Fruit fly (Drosophila melanogaster) whole organism, embryonic: ENCODE data around the gene Mdh1.

Source experiments
- Adf1 ChIP-seq: fragments of 200-800 bp; sonication (Bioruptor generic); IDR thresholded peaks from 2 replicates; pipeline ENCODE4 v1.3.6; 2022; ENCODE audit warnings: missing biosample characterization, missing genetic modification characterization
- Bdp1 ChIP-seq: fragments of 200-800 bp; sonication (Bioruptor generic); optimal IDR thresholded peaks from 3 replicates; lab custom pipeline; 2016; ENCODE audit warnings: missing biosample characterization, missing genetic modification characterization
- CG1024 ChIP-seq: fragments of 200-800 bp; sonication (Bioruptor generic); IDR thresholded peaks from 2 replicates; pipeline ENCODE4 v1.3.6; 2022; ENCODE audit warnings: missing biosample characterization, missing genetic modification characterization
- CG11398 ChIP-seq: fragments of 200-800 bp; sonication (Bioruptor generic); optimal IDR thresholded peaks from 2 replicates; lab custom pipeline; 2016; ENCODE audit warnings: missing biosample characterization, missing genetic modification characterization
- CG11504 ChIP-seq: fragments of 200-800 bp; sonication (Bioruptor generic); optimal IDR thresholded peaks from 3 replicates; lab custom pipeline; 2019; ENCODE audit warnings: missing biosample characterization, mild to moderate bottlenecking, missing genetic modification characterization, moderate library complexity
- CG12769 ChIP-seq: fragments of 200-800 bp; sonication (Bioruptor generic); optimal IDR thresholded peaks from 2 replicates; lab custom pipeline; 2019; ENCODE audit warnings: missing biosample characterization, mild to moderate bottlenecking, missing genetic modification characterization, moderate library complexity
- CG13775 ChIP-seq: fragments of 200-800 bp; sonication (Bioruptor generic); optimal IDR thresholded peaks from 3 replicates; lab custom pipeline; 2017; ENCODE audit warnings: missing biosample characterization, mild to moderate bottlenecking, missing genetic modification characterization
- CG15514 ChIP-seq: fragments of 200-800 bp; sonication (Bioruptor generic); optimal IDR thresholded peaks from 3 replicates; lab custom pipeline; 2017; ENCODE audit warnings: missing biosample characterization, missing genetic modification characterization, mild to moderate bottlenecking, moderate library complexity, missing genetic modification reagents
- CG1603 ChIP-seq: fragments of 200-800 bp; sonication (Bioruptor generic); optimal IDR thresholded peaks from 2 replicates; lab custom pipeline; 2019; ENCODE audit warnings: missing biosample characterization, mild to moderate bottlenecking, missing genetic modification characterization, moderate library complexity
- CG17385 ChIP-seq: fragments of 200-800 bp; sonication (Bioruptor generic); optimal IDR thresholded peaks from 3 replicates; lab custom pipeline; 2018; ENCODE audit warnings: missing biosample characterization, mild to moderate bottlenecking, missing genetic modification characterization
- CG1792 ChIP-seq: fragments of 200-800 bp; sonication (Bioruptor generic); optimal IDR thresholded peaks from 2 replicates; lab custom pipeline; 2016; ENCODE audit warnings: missing biosample characterization, missing genetic modification characterization
- CG18764 ChIP-seq: fragments of 200-800 bp; sonication (Bioruptor generic); optimal IDR thresholded peaks from 3 replicates; lab custom pipeline; 2016; ENCODE audit warnings: missing biosample characterization, missing genetic modification characterization
- CG2199 ChIP-seq: fragments of 200-800 bp; sonication (Bioruptor generic); IDR thresholded peaks from 3 replicates; pipeline ENCODE4 v1.3.6; 2022; ENCODE audit warnings: missing biosample characterization, missing genetic modification characterization
- CG33213 ChIP-seq: fragments of 200-800 bp; sonication (Bioruptor generic); optimal IDR thresholded peaks from 3 replicates; lab custom pipeline; 2016; ENCODE audit warnings: missing biosample characterization, missing genetic modification characterization
- CG3726 ChIP-seq: fragments of 200-800 bp; sonication (Bioruptor generic); IDR thresholded peaks from 3 replicates; pipeline ENCODE4, ENCODE4 v1.3.6; 2022; ENCODE audit warnings: missing biosample characterization, missing genetic modification characterization
- CG5245 ChIP-seq: fragments of 200-800 bp; sonication (Bioruptor generic); optimal IDR thresholded peaks from 3 replicates; lab custom pipeline; 2016; ENCODE audit warnings: missing biosample characterization, missing genetic modification characterization
- CG6254 ChIP-seq: fragments of 200-800 bp; sonication (Bioruptor generic); optimal IDR thresholded peaks from 3 replicates; lab custom pipeline; 2017; ENCODE audit warnings: mild to moderate bottlenecking, missing biosample characterization, missing genetic modification reagents, missing genetic modification characterization
- CG9797 ChIP-seq: fragments of 200-800 bp; sonication (Bioruptor generic); optimal IDR thresholded peaks from 3 replicates; lab custom pipeline; 2018; ENCODE audit warnings: missing biosample characterization, mild to moderate bottlenecking, missing genetic modification characterization
- Dfd ChIP-seq, 2 experiments: fragments of >200 bp; optimal IDR thresholded peaks; 2 replicates each; lab custom pipeline; 2017; ENCODE audit warnings: missing biosample characterization in 2 of 2, missing genetic modification characterization in 2 of 2
- Dref ChIP-seq: fragments of 200-800 bp; sonication (Bioruptor generic); IDR thresholded peaks from 2 replicates; pipeline ENCODE4 v1.3.6; 2022; ENCODE audit warnings: missing biosample characterization, missing genetic modification characterization
- HLH54F ChIP-seq: fragments of 200-800 bp; sonication (Bioruptor generic); optimal IDR thresholded peaks from 3 replicates; lab custom pipeline; 2016; ENCODE audit warnings: missing biosample characterization, missing genetic modification characterization
- Hr78 ChIP-seq, 2 experiments: fragments of 200-800 bp in 1 of 2; fragments of >200 bp in 1 of 2; sonication (Bioruptor generic) in 1 of 2; optimal IDR thresholded peaks; 2 replicates each; lab custom pipeline; 2017 to 2019; ENCODE audit warnings: missing biosample characterization in 2 of 2, missing genetic modification characterization in 2 of 2, mild to moderate bottlenecking in 1 of 2, moderate library complexity in 1 of 2
- Lhr ChIP-seq: fragments of 200-800 bp; sonication (Bioruptor generic); optimal IDR thresholded peaks from 3 replicates; lab custom pipeline; 2017; ENCODE audit warnings: mild to moderate bottlenecking, missing biosample characterization, missing genetic modification reagents, missing genetic modification characterization
- Med ChIP-seq: fragments of 200-800 bp; sonication (Bioruptor generic); peaks from one replicate; lab custom pipeline; 2016; ENCODE audit warnings: missing biosample characterization, missing genetic modification characterization, mild to moderate bottlenecking, inconsistent platforms, moderate library complexity
- NFAT ChIP-seq: fragments of 200-800 bp; sonication (Bioruptor generic); IDR thresholded peaks from 2 replicates; pipeline ENCODE4 v1.3.6; 2022; ENCODE audit warnings: missing biosample characterization, missing genetic modification characterization
- Opbp ChIP-seq: fragments of 200-800 bp; sonication (Bioruptor generic); IDR thresholded peaks from 3 replicates; pipeline ENCODE4 v1.3.6; 2022; ENCODE audit warnings: missing biosample characterization, missing genetic modification characterization; ENCODE audit not compliant: partially characterized antibody
- Pdp1 ChIP-seq, 2 experiments: fragments of 200-800 bp; sonication (Bioruptor generic); optimal IDR thresholded peaks; 3 replicates each; lab custom pipeline; 2016; ENCODE audit warnings: missing biosample characterization in 2 of 2, missing genetic modification characterization in 2 of 2, mild to moderate bottlenecking in 1 of 2, moderate library complexity in 1 of 2
- Side ChIP-seq: fragments of 200-800 bp; sonication (Bioruptor generic); optimal IDR thresholded peaks from 2 replicates; lab custom pipeline; 2016; ENCODE audit warnings: missing biosample characterization, missing genetic modification characterization
- Taf1 ChIP-seq: fragments of 200-800 bp; sonication (Bioruptor generic); IDR thresholded peaks from 2 replicates; pipeline ENCODE4 v1.3.6; 2022; ENCODE audit warnings: missing biosample characterization, missing genetic modification characterization
- Tbp ChIP-seq: fragments of >200 bp; optimal IDR thresholded peaks from 2 replicates; lab custom pipeline; 2018; ENCODE audit warnings: missing biosample characterization, missing genetic modification characterization
- ac ChIP-seq: fragments of 200-800 bp; sonication (Bioruptor generic); optimal IDR thresholded peaks from 3 replicates; lab custom pipeline; 2017; ENCODE audit warnings: missing biosample characterization, mild to moderate bottlenecking, missing genetic modification characterization
- amos ChIP-seq: fragments of 200-800 bp; sonication (Bioruptor generic); IDR thresholded peaks from 2 replicates; pipeline ENCODE4 v1.3.6; 2022; ENCODE audit warnings: missing biosample characterization, missing genetic modification characterization; ENCODE audit not compliant: partially characterized antibody
- bbx ChIP-seq: fragments of 200-800 bp; sonication (Bioruptor generic); IDR thresholded peaks from 2 replicates; pipeline ENCODE4 v1.3.6; 2022; ENCODE audit warnings: missing biosample characterization, missing genetic modification characterization; ENCODE audit not compliant: partially characterized antibody
- chif ChIP-seq, 2 experiments: fragments of 200-800 bp; sonication (Bioruptor generic); optimal IDR thresholded peaks; 3 replicates each; lab custom pipeline; 2016; ENCODE audit warnings: missing biosample characterization in 2 of 2, missing genetic modification characterization in 2 of 2
- fd3F ChIP-seq: fragments of 200-800 bp; sonication (Bioruptor generic); optimal IDR thresholded peaks from 2 replicates; lab custom pipeline; 2018; ENCODE audit warnings: missing biosample characterization, mild to moderate bottlenecking, missing genetic modification characterization, moderate library complexity
- fd96Cb ChIP-seq: fragments of 200-800 bp; sonication (Bioruptor generic); optimal IDR thresholded peaks from 2 replicates; lab custom pipeline; 2018; ENCODE audit warnings: missing biosample characterization, mild to moderate bottlenecking, missing genetic modification characterization, moderate library complexity
- fru ChIP-seq: fragments of >200 bp; optimal IDR thresholded peaks from 2 replicates; lab custom pipeline; 2017
- grn ChIP-seq: fragments of 200-800 bp; sonication (Bioruptor generic); optimal IDR thresholded peaks from 3 replicates; lab custom pipeline; 2017; ENCODE audit warnings: missing biosample characterization, missing genetic modification characterization
- gsb ChIP-seq: fragments of 200-800 bp; sonication (Bioruptor generic); IDR thresholded peaks from 2 replicates; pipeline ENCODE4 v1.3.6; 2022; ENCODE audit warnings: missing biosample characterization, missing genetic modification characterization
- gsb-n ChIP-seq: fragments of 200-800 bp; sonication (Bioruptor generic); optimal IDR thresholded peaks from 3 replicates; lab custom pipeline; 2018; ENCODE audit warnings: missing biosample characterization, mild to moderate bottlenecking, missing genetic modification characterization
- hb ChIP-seq: fragments of 200-800 bp; sonication (Bioruptor generic); IDR thresholded peaks from 3 replicates; pipeline ENCODE4 v1.3.6; 2022; ENCODE audit warnings: missing biosample characterization, missing genetic modification characterization; ENCODE audit not compliant: partially characterized antibody
- kay ChIP-seq: fragments of 200-800 bp; sonication (Bioruptor generic); optimal IDR thresholded peaks from 2 replicates; lab custom pipeline; 2016; ENCODE audit warnings: missing biosample characterization, missing genetic modification characterization
- ken ChIP-seq: fragments of 200-800 bp; sonication (Bioruptor generic); IDR thresholded peaks from 3 replicates; pipeline ENCODE4 v1.3.6; 2022; ENCODE audit warnings: missing biosample characterization, missing genetic modification characterization
- pnt ChIP-seq: fragments of 200-800 bp; sonication (Bioruptor generic); optimal IDR thresholded peaks from 3 replicates; lab custom pipeline; 2016; ENCODE audit warnings: missing biosample characterization, missing genetic modification characterization
- sim ChIP-seq: fragments of 200-800 bp; sonication (Bioruptor generic); IDR thresholded peaks from 2 replicates; pipeline ENCODE4 v1.3.6; 2022; ENCODE audit warnings: missing biosample characterization, missing genetic modification characterization
- slbo ChIP-seq: fragments of 200-800 bp; sonication (Bioruptor generic); IDR thresholded peaks from 2 replicates; pipeline ENCODE4 v1.3.6; 2022; ENCODE audit warnings: missing biosample characterization, missing genetic modification characterization
- trem ChIP-seq: fragments of 200-800 bp; optimal IDR thresholded peaks from 3 replicates; lab custom pipeline; 2019; ENCODE audit warnings: missing biosample characterization, mild to moderate bottlenecking, missing genetic modification characterization, moderate library complexity
- trh ChIP-seq: fragments of 200-800 bp; sonication (Bioruptor generic); optimal IDR thresholded peaks from 2 replicates; lab custom pipeline; 2016; ENCODE audit warnings: missing biosample characterization, missing genetic modification characterization
- unpg ChIP-seq: fragments of 200-800 bp; sonication (Bioruptor generic); optimal IDR thresholded peaks from 3 replicates; lab custom pipeline; 2018; ENCODE audit warnings: missing biosample characterization, mild to moderate bottlenecking, missing genetic modification characterization, moderate library complexity
- vfl ChIP-seq: fragments of 200-800 bp; sonication (Bioruptor generic); optimal IDR thresholded peaks from 2 replicates; lab custom pipeline; 2016; ENCODE audit warnings: missing biosample characterization, missing genetic modification characterization
- wor ChIP-seq: fragments of 200-800 bp; sonication (Bioruptor generic); IDR thresholded peaks from 2 replicates; pipeline ENCODE4 v1.3.6; 2022; ENCODE audit warnings: missing biosample characterization, missing genetic modification characterization
- zf30C ChIP-seq: fragments of 200-800 bp; sonication (Bioruptor generic); optimal IDR thresholded peaks from 3 replicates; lab custom pipeline; 2018; ENCODE audit warnings: missing biosample characterization, mild to moderate bottlenecking, missing genetic modification characterization

Gene Mdh1

DNA sequence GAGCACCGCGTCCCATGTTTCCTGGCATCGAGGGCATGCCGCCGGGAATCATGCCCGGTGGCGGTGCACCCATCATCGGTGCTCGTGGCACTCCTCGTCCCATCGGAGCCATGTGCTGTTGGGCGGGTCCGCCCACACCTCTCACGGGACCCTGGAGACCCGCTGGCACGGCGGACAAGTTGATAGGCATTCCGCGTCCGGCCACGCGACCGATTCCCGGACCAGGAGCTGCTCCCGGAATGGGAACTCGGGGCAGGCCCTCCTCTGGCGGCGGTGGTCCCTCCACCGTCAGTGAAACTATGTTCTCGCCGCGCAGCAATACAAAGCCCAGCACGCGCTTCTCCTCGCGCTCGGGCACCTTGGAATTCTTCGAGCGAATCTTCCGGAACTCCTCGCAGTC lies 29.5 kb upstream of the Mdh1 start (continued):
- TF ChIP-seq CG9797, result no peak
- TF ChIP-seq ac, result no peak
- TF ChIP-seq bbx (GFP tag; lab: Robert Waterston, UW), result no peak
- no peak for TF ChIP-seq CG15514 (GFP tag; lab: Kevin White, UChicago)
- no peak for TF ChIP-seq fd3F (GFP tag; lab: Kevin White, UChicago)
- TF ChIP-seq Dfd (GFP tag; optimal IDR thresholded peaks at IDR 0.05; lab: Kevin White, UChicago), result no peak
- no peak for TF ChIP-seq Adf1 (GFP tag; lab: Robert Waterston, UW)
- no peak for TF ChIP-seq grn (GFP tag; lab: Kevin White, UChicago)
- TF ChIP-seq CG18764 (GFP tag; lab: Kevin White, UChicago), result no peak
- no peak for TF ChIP-seq Lhr (GFP tag; lab: Kevin White, UChicago)
- no peak for TF ChIP-seq vfl (GFP tag; lab: Kevin White, UChicago)
- TF ChIP-seq Side, result no peak
- no peak for TF ChIP-seq zf30C (GFP tag; lab: Kevin White, UChicago)
- no peak for TF ChIP-seq ken
- TF ChIP-seq gsb (GFP tag; lab: Robert Waterston, UW), result no peak
- TF ChIP-seq CG12769 (tag; lab: Kevin White, UChicago), result no peak
- no peak for TF ChIP-seq unpg (GFP tag; lab: Kevin White, UChicago)
- TF ChIP-seq CG11504 (tag; lab: Kevin White, UChicago), result no peak
- no peak for TF ChIP-seq CG17385 (GFP tag; lab: Kevin White, UChicago)
- TF ChIP-seq Hr78 (GFP tag; optimal IDR thresholded peaks at IDR 0.05; lab: Kevin White, UChicago), result no peak
- TF ChIP-seq sim, result no peak
- TF ChIP-seq kay, result no peak
- TF ChIP-seq trem (tag; lab: Kevin White, UChicago), result no peak
- TF ChIP-seq amos (GFP tag; lab: Robert Waterston, UW), result 0 out of 2 replicates have a peak, but pooled peaks have one; percentile 16
- TF ChIP-seq fd96Cb (tag; lab: Kevin White, UChicago), result no peak
- TF ChIP-seq wor (GFP tag; lab: Robert Waterston, UW), result no peak
- TF ChIP-seq HLH54F (GFP tag; lab: Kevin White, UChicago), result no peak
- no peak for TF ChIP-seq CG6254 (GFP tag; lab: Kevin White, UChicago)
- no peak for TF ChIP-seq chif (GFP tag; optimal IDR thresholded peaks at IDR 0.05; lab: Kevin White, UChicago)
- TF ChIP-seq Tbp (GFP tag; lab: Kevin White, UChicago), result no peak
- no peak for TF ChIP-seq CG2199 (GFP tag; lab: Robert Waterston, UW)
- 0 out of 3 replicates have a peak, but pooled peaks have one; percentile 16 for TF ChIP-seq CG3726 (GFP tag; lab: Robert Waterston, UW)
- no peak for TF ChIP-seq CG1024 (GFP tag; lab: Robert Waterston, UW)
- TF ChIP-seq gsb-n (tag; lab: Kevin White, UChicago), result no peak
- no peak for TF ChIP-seq CG11398
- no peak for TF ChIP-seq CG5245 (GFP tag; lab: Kevin White, UChicago)
- TF ChIP-seq Dref (GFP tag; lab: Robert Waterston, UW), result 0 out of 2 replicates have a peak, but pooled peaks have one; percentile 6
- TF ChIP-seq CG1603 (tag; lab: Kevin White, UChicago), result no peak
- no peak for TF ChIP-seq Pdp1 (GFP tag; optimal IDR thresholded peaks at IDR 0.05; lab: Kevin White, UChicago)
- TF ChIP-seq slbo (GFP tag; lab: Robert Waterston, UW), result no peak
- TF ChIP-seq pnt (GFP tag; lab: Kevin White, UChicago), result no peak
- no peak for TF ChIP-seq CG13775 (GFP tag; lab: Kevin White, UChicago)
- no peak for TF ChIP-seq fru (lab: Kevin White, UChicago)
- TF ChIP-seq Opbp, result 0 out of 3 replicates have a peak, but pooled peaks have one; percentile 4
- peak; percentile 55; the same call in 1 of the 3 replicates for TF ChIP-seq hb (GFP tag; lab: Robert Waterston, UW)
- TF ChIP-seq Med (GFP tag; lab: Kevin White, UChicago), result peak; percentile 62
- TF ChIP-seq CG33213 (GFP tag; lab: Kevin White, UChicago), result no peak
- no peak for TF ChIP-seq Bdp1 (GFP tag; lab: Kevin White, UChicago)
- TF ChIP-seq Taf1, result no peak
- no peak for TF ChIP-seq CG1792 (GFP tag; lab: Kevin White, UChicago)
- TF ChIP-seq NFAT (GFP tag; lab: Robert Waterston, UW), result no peak
- no peak for TF ChIP-seq trh (GFP tag; lab: Kevin White, UChicago)
